Worm (Caenorhabditis elegans): ENCODE results near the gene F56A8.9.
"Not testable (repeated sequence)": the region's sequence is repeated elsewhere in the genome, so short reads cannot be mapped to it uniquely, and the experiment has no call there.

The F56A8.9 gene

DNA sequence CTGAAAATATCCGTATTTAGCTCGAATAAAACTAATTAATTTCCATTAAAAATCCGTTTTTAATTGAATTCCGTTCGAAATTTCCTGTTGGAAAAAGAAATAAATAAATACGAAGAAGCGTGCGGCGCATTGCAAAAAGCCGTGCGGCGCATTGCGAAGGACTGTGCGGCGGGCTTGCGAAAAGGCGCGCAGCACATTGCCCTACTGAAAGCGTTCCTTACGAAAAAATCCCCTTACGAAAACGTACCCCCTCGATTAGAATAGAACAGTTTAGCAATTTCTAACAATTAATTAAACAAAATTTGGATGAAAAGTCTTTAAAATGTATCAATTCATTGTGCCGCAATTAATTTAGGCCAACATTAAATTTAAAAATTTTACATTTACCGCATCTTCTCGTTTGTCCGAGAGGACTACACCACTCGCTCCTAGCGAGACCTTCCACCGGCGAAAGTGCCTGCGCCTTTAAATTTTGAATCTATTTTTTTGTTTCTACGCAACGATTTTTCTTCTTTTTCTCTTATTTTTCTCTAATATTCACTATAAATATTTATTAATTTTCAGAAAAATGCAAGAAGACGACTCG lies 41.9 kb downstream of the F56A8.9 start, which contains the start of gene npp-18:
Gene npp-18 (plus strand): TSS at position 565 of the 586 bp plus-strand sequence.
- TF ChIP-seq unc-3 (GFP tag; conservative IDR thresholded peaks at IDR 0.05) = peak; percentile 74; the same call in 1 of the 2 replicates
- TF ChIP-seq unc-3 (tag; optimal IDR thresholded peaks at IDR 0.05) = not testable (repeated sequence)
- peak; percentile 62; the same call in 1 of the 2 replicates for TF ChIP-seq ceh-45 (GFP tag; IDR thresholded peaks at IDR 0.05)

DNA sequence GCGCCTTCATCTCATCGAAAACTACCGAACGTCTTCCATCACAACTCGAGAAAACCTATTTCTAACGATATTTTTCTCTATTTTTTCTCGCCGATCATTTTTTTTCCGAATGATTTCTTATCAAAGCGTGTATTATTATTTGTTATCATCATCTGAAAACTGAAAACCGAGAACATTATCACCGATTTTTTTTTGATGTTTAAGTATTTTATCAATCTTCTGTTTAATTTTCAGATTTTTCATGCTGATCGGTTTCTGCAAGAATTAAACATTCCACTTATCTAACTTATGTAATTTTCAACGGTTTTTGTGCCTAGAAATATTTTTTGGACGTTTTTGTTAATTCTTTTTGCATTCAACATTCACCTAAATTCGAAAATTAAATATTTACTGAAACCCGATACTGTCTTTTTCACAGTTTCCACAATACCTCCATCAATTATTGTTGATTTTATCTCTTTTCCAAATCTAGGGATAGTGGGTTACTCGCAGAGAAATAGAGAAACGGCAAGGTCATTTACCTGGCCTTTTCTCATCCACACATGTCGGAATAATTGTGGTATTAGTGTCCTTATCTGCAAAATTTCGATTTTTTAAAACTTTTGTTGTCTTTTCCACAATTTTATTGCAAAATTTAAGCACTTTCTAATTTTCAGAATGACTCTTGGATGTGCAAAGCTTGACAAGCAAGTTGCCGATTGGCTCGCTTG lies 44.4 kb downstream of the F56A8.9 start, which contains the start of gene pgm-2:
Gene pgm-2 (plus strand): TSS at position 657 of the 710 bp plus-strand sequence.
- TF ChIP-seq mec-3 (tag; optimal IDR thresholded peaks at IDR 0.05; ENCODE audit: borderline replicate concordance) (no peak), ets-4 (tag; optimal IDR thresholded peaks at IDR 0.05) (no peak), fkh-10 (GFP tag; optimal IDR thresholded peaks at IDR 0.05) (no peak), pag-3 (tag; optimal IDR thresholded peaks at IDR 0.05; ENCODE audit: borderline replicate concordance) (no peak), elt-2 (tag; optimal IDR thresholded peaks at IDR 0.05) (peak; percentile 51)

DNA sequence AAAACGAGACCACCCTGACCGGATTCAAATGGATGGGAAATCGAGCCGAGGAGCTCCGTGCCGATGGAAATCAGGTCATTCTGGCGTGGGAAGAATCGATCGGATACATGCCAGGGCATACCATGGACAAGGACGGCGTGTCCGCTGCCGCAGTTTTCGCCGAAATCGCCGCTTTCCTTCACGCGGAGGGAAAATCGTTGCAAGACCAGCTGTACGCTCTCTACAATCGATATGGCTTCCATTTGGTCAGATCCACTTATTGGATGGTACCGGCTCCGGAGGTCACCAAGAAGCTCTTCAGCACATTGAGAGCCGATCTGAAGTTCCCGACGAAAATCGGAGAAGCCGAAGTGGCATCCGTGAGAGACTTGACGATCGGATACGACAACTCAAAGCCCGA lies 47.5 kb downstream of the F56A8.9 start:
- TF ChIP-seq syd-9 (tag; optimal IDR thresholded peaks at IDR 0.05) (no peak), sox-2 (GFP tag; IDR thresholded peaks at IDR 0.05) (no peak), dmd-4 (tag; optimal IDR thresholded peaks at IDR 0.05; ENCODE audit: borderline replicate concordance) (no peak), ceh-31 (tag; optimal IDR thresholded peaks at IDR 0.05) (no peak), ceh-30 (tag; optimal IDR thresholded peaks at IDR 0.05) (no peak), hlh-30 (tag; optimal IDR thresholded peaks at IDR 0.05; ENCODE audit: insufficient read depth) (no peak), ceh-2 (tag; optimal IDR thresholded peaks at IDR 0.05) (no peak), hlh-8 (tag; optimal IDR thresholded peaks at IDR 0.05) (no peak), unc-55 (GFP tag; optimal IDR thresholded peaks at IDR 0.05) (no peak), F13H6.1 (tag; optimal IDR thresholded peaks at IDR 0.05) (no peak), hlh-15 (tag; optimal IDR thresholded peaks at IDR 0.05) (no peak), eyg-1 (tag; optimal IDR thresholded peaks at IDR 0.05) (no peak)

DNA sequence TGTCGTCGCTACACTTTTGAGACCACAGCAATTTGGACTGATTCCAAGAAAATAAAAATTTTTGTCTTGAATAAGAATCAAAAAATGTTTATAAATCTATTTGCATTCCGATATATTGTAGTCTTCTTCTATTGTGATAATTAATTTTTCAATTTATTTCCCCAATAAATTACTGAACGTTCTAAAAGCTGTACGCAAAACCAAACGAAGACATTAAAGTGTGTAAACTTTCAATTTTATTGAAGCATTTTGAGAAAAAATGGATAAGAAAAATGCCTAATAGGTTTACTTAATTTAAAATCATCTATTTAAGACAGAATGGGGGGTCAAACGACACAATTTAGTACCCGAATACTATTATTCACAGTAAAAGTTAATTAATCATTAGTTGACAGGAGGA lies 48.1 kb downstream of the F56A8.9 start:
- TF ChIP-seq ceh-48 (tag; optimal IDR thresholded peaks at IDR 0.05) (no peak), syd-9 (tag; optimal IDR thresholded peaks at IDR 0.05) (no peak), fax-1 (tag; optimal IDR thresholded peaks at IDR 0.05) (no peak), hlh-30 (tag; optimal IDR thresholded peaks at IDR 0.05; ENCODE audit: insufficient read depth) (no peak), lin-11 (tag; optimal IDR thresholded peaks at IDR 0.05) (no peak), fkh-10 (GFP tag; optimal IDR thresholded peaks at IDR 0.05) (no peak), pax-1 (tag; optimal IDR thresholded peaks at IDR 0.05) (no peak), unc-3 (GFP tag; conservative IDR thresholded peaks at IDR 0.05) (no peak), unc-3 (tag; optimal IDR thresholded peaks at IDR 0.05) (no peak), F13H6.1 (tag; optimal IDR thresholded peaks at IDR 0.05) (no peak)

DNA sequence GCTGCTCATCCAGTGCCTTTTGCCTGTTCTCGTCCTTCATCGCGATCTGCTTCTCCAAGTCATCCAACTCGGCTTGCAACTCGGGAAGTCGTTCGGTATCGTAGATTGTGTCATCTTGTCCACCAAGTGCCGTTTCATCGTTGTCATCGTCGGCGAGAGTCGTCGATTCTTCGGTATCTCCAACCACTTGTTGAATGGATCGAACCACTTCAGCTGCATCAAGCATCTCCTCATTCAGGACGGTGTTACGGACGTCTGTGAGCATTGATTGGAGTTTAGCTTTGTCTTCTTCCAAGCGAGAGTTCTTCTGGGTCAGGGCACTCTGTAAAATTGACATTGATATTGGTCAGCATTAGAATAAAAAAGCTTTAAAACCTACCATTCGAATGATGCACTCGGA lies 51.1 kb downstream of the F56A8.9 start:
- no peak for TF ChIP-seq ttx-3 (tag; optimal IDR thresholded peaks at IDR 0.05)
- TF ChIP-seq nfya-1 (tag; optimal IDR thresholded peaks at IDR 0.05) = no peak
- no peak for TF ChIP-seq sox-2 (GFP tag; IDR thresholded peaks at IDR 0.05)
- TF ChIP-seq hlh-15 (tag; optimal IDR thresholded peaks at IDR 0.05) = no peak
- no peak for TF ChIP-seq mec-3 (tag; optimal IDR thresholded peaks at IDR 0.05; ENCODE audit: borderline replicate concordance)

Measured in whole organism, late embryonic.